Worm (Caenorhabditis elegans) whole organism, late embryonic: ENCODE measurements around the gene Y73C8B.2.

Experiments
- C38D4.7 ChIP-seq: fragments of 200-800 bp; sonication (Bioruptor generic); optimal IDR thresholded peaks from 2 replicates; lab custom pipeline; 2018; ENCODE audit warnings: mild to moderate bottlenecking, missing genetic modification characterization, moderate library complexity, missing compliant biosample characterization
- F13H6.1 ChIP-seq: sonication (generic microtip); optimal IDR thresholded peaks from 2 replicates; lab custom pipeline; 2016; ENCODE audit warnings: missing genetic modification characterization, missing compliant biosample characterization
- T23F11.4 ChIP-seq: fragments of 200-800 bp; sonication (Bioruptor generic); optimal IDR thresholded peaks from 2 replicates; lab custom pipeline; 2018; ENCODE audit warnings: mild to moderate bottlenecking, missing genetic modification characterization, missing compliant biosample characterization
- ahr-1 ChIP-seq: sonication (generic microtip); optimal IDR thresholded peaks from 2 replicates; lab custom pipeline; 2016; ENCODE audit warnings: missing genetic modification characterization, missing compliant biosample characterization
- ceh-19 ChIP-seq: fragments of 200-800 bp; sonication (Bioruptor generic); optimal IDR thresholded peaks from 2 replicates; lab custom pipeline; 2018; ENCODE audit warnings: mild to moderate bottlenecking, missing genetic modification characterization, missing compliant biosample characterization
- ceh-2 ChIP-seq: sonication (generic microtip); optimal IDR thresholded peaks from 2 replicates; lab custom pipeline; 2016; ENCODE audit warnings: missing genotype, missing genetic modification characterization, missing compliant biosample characterization
- ceh-22 ChIP-seq: sonication (generic microtip); optimal IDR thresholded peaks from 2 replicates; lab custom pipeline; 2017; ENCODE audit warnings: missing biosample characterization, missing genetic modification characterization
- ceh-24 ChIP-seq: sonication (generic microtip); optimal IDR thresholded peaks from 2 replicates; lab custom pipeline; 2016; ENCODE audit warnings: mild to moderate bottlenecking, missing genetic modification characterization, missing compliant biosample characterization
- ceh-34 ChIP-seq: sonication (generic microtip); optimal IDR thresholded peaks from 2 replicates; lab custom pipeline; 2016; ENCODE audit warnings: mild to moderate bottlenecking, missing genetic modification characterization, missing compliant biosample characterization
- ceh-45 ChIP-seq: fragments of 200-800 bp; sonication (Bioruptor generic); IDR thresholded peaks from 2 replicates; pipeline ENCODE4 v1.3.6; 2022; ENCODE audit warnings: missing genetic modification reagents, missing genetic modification characterization, missing compliant biosample characterization
- ceh-9 ChIP-seq: sonication (generic microtip); optimal IDR thresholded peaks from 2 replicates; lab custom pipeline; 2016; ENCODE audit warnings: mild to moderate bottlenecking, missing genetic modification characterization, inconsistent platforms, missing compliant biosample characterization
- che-1 ChIP-seq: sonication (generic microtip); optimal IDR thresholded peaks from 2 replicates; lab custom pipeline; 2016; ENCODE audit warnings: mild to moderate bottlenecking, missing genetic modification characterization, missing compliant biosample characterization
- elt-2 ChIP-seq: sonication (generic microtip); optimal IDR thresholded peaks from 2 replicates; lab custom pipeline; 2016; ENCODE audit warnings: missing genetic modification reagents, missing genetic modification characterization, missing compliant biosample characterization
- ets-4 ChIP-seq: sonication (generic microtip); optimal IDR thresholded peaks from 2 replicates; lab custom pipeline; 2016; ENCODE audit warnings: missing genetic modification characterization, missing compliant biosample characterization
- fax-1 ChIP-seq: sonication (generic microtip); optimal IDR thresholded peaks from 2 replicates; lab custom pipeline; 2016; ENCODE audit warnings: missing genotype, missing genetic modification characterization, missing compliant biosample characterization
- fkh-10 ChIP-seq: fragments of 150-350 bp; optimal IDR thresholded peaks from 2 replicates; lab custom pipeline; 2014; ENCODE audit warnings: missing biosample characterization, missing genetic modification reagents, missing genetic modification characterization
- gmeb-2 ChIP-seq: sonication (generic microtip); optimal IDR thresholded peaks from 2 replicates; lab custom pipeline; 2016; ENCODE audit warnings: missing genetic modification characterization, inconsistent platforms, missing compliant biosample characterization
- hlh-13 ChIP-seq: fragments of 200-800 bp; sonication (Bioruptor generic); optimal IDR thresholded peaks from 2 replicates; lab custom pipeline; 2018; ENCODE audit warnings: mild to moderate bottlenecking, missing genetic modification characterization, missing compliant biosample characterization
- mec-3 ChIP-seq: sonication (generic microtip); optimal IDR thresholded peaks from 2 replicates; lab custom pipeline; 2016; ENCODE audit warnings: borderline replicate concordance, missing genetic modification characterization, missing compliant biosample characterization
- nfya-1 ChIP-seq: sonication (generic microtip); optimal IDR thresholded peaks from 2 replicates; lab custom pipeline; 2017; ENCODE audit warnings: missing genetic modification characterization, mild to moderate bottlenecking, missing compliant biosample characterization, antibody characterized with exemption, moderate library complexity
- nhr-11 ChIP-seq: fragments of 150-350 bp; optimal IDR thresholded peaks from 2 replicates; lab custom pipeline; 2014; ENCODE audit warnings: missing biosample characterization, missing genetic modification characterization
- nhr-232 ChIP-seq: sonication (generic microtip); optimal IDR thresholded peaks from 2 replicates; lab custom pipeline; 2016; ENCODE audit warnings: missing genetic modification characterization, missing compliant biosample characterization
- npax-4 ChIP-seq: sonication (generic microtip); optimal IDR thresholded peaks from 2 replicates; lab custom pipeline; 2016; ENCODE audit warnings: missing genetic modification characterization, missing compliant biosample characterization
- odd-2 ChIP-seq: sonication (generic microtip); optimal IDR thresholded peaks from 2 replicates; lab custom pipeline; 2017; ENCODE audit warnings: antibody characterized with exemption, mild to moderate bottlenecking, missing genetic modification characterization, missing compliant biosample characterization
- pha-2 ChIP-seq: sonication (generic microtip); optimal IDR thresholded peaks from 2 replicates; lab custom pipeline; 2017; ENCODE audit warnings: mild to moderate bottlenecking, missing genetic modification characterization, missing compliant biosample characterization
- pha-4 ChIP-seq: fragments of 150-350 bp; optimal IDR thresholded peaks from 2 replicates; lab custom pipeline; 2018; ENCODE audit warnings: missing biosample characterization, missing genetic modification reagents, missing genetic modification characterization
- pros-1 ChIP-seq: fragments of 150-350 bp; optimal IDR thresholded peaks from 2 replicates; lab custom pipeline; 2014; ENCODE audit warnings: missing biosample characterization, missing genetic modification reagents, missing genetic modification characterization
- sdc-2 ChIP-seq: sonication (generic microtip); optimal IDR thresholded peaks from 2 replicates; lab custom pipeline; 2016; ENCODE audit warnings: missing genotype, missing genetic modification characterization, missing compliant biosample characterization
- syd-9 ChIP-seq: sonication (generic microtip); optimal IDR thresholded peaks from 2 replicates; lab custom pipeline; 2016; ENCODE audit warnings: mild to moderate bottlenecking, missing genetic modification characterization, moderate library complexity, missing compliant biosample characterization
- ttx-3 ChIP-seq: sonication (generic microtip); optimal IDR thresholded peaks from 2 replicates; lab custom pipeline; 2016; ENCODE audit warnings: missing genetic modification reagents, missing genetic modification characterization, missing compliant biosample characterization
- zip-5 ChIP-seq: sonication (generic microtip); optimal IDR thresholded peaks from 2 replicates; lab custom pipeline; 2016; ENCODE audit warnings: missing genetic modification characterization, missing compliant biosample characterization

Y73C8B.2 gene

DNA sequence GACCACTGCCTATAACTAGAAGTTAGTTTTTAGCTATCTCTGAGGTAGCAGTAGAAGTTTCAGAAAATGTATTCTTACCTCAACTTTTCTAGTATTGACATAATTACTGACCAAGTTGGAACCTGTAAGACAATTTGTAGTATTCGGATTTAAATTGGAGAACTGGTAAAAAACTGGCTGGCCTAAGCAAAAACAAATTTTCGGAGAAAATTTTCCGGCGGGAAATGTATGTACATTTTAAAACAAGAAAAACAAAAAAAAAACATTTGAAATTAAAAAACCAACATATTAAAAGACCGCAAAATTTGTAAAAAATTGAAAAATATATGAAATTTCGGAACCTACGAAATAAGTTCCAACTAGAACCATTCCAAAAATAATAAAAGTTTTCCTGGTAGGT lies 47.9 kb downstream of the Y73C8B.2 start, which contains the start of gene srab-11:
Gene srab-11, minus strand, starts transcription at position 101 of the 400 bp plus-strand sequence.
- no peak for TF ChIP-seq T23F11.4 (GFP tag; lab: Kevin White, UChicago)
- no peak for TF ChIP-seq nhr-11
- no peak for TF ChIP-seq ttx-3 (tag; lab: Kevin White, UChicago)
- TF ChIP-seq F13H6.1 (tag; lab: Kevin White, UChicago): no peak
- no peak for TF ChIP-seq ceh-34 (tag; lab: Kevin White, UChicago)
- TF ChIP-seq pha-4 (tag; lab: Kevin White, UChicago): no peak
- no peak for TF ChIP-seq elt-2 (tag; lab: Kevin White, UChicago)
- TF ChIP-seq ceh-9 (tag; lab: Kevin White, UChicago): no peak
- no peak for TF ChIP-seq che-1 (tag; lab: Kevin White, UChicago)
- TF ChIP-seq fkh-10: no peak
- no peak for TF ChIP-seq fax-1 (tag; lab: Kevin White, UChicago)
- no peak for TF ChIP-seq odd-2 (tag; lab: Kevin White, UChicago)
- TF ChIP-seq gmeb-2 (tag; lab: Kevin White, UChicago): no peak

DNA sequence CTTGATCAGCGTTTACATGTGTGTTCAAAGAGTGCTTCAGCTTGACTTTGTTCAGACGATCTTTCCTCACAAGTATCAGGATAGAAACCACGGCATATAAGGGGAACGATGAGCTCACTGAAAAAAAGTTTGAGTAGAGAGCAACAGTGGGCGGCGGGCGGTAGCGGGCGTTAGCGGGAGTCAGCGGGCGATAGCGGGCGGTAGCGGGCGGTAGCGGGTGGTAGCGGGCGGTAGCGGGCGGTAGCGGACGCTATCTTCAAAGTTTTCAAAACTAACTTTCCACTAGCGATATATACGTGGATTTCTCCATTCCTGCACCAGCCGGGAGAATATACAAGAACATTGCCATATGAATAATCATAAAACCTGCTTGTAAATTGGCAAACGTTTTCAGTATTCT lies 49.6 kb downstream of the Y73C8B.2 start:
- TF ChIP-seq ets-4 (tag; lab: Kevin White, UChicago) (no peak), ceh-24 (tag; lab: Kevin White, UChicago) (no peak), npax-4 (tag; lab: Kevin White, UChicago) (no peak), ahr-1 (no peak), nfya-1 (tag; lab: Kevin White, UChicago) (no peak), sdc-2 (tag; lab: Kevin White, UChicago) (no peak), hlh-13 (no peak), ceh-22 (tag; lab: Kevin White, UChicago) (no peak), C38D4.7 (GFP tag; lab: Kevin White, UChicago) (no peak), fkh-10 (no peak), mec-3 (no peak), syd-9 (tag; lab: Kevin White, UChicago) (no peak), pros-1 (no peak), ceh-45 (GFP tag; lab: Robert Waterston, UW) (no peak), zip-5 (tag; lab: Kevin White, UChicago) (no peak), ceh-2 (tag; lab: Kevin White, UChicago) (no peak), ceh-19 (GFP tag; lab: Kevin White, UChicago) (no peak), nhr-232 (no peak), pha-2 (tag; lab: Kevin White, UChicago) (no peak)

DNA sequence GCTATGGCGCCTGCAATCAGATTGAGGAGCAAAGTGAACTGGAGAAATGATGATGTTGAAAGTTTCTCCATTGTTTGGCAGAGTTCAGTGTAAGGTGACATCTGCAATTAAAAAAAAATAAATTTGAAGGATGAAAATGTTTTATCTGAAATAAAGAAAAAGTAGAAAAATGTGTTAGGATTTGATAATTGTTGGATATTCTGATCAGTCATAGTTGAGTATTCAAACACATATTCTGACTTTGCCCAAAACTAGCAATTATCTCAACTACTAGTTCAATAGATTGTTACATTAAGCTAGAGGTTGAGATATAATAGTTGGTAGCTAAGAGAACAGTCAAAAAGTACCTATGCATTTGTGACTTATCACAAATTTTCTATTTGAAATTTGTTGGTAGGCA lies 50.3 kb downstream of the Y73C8B.2 start, which contains the start of gene srab-10:
Gene srab-10, minus strand, starts transcription at position 101 of the 400 bp plus-strand sequence.
- no peak for TF ChIP-seq elt-2 (tag; lab: Kevin White, UChicago)
